Worm (Caenorhabditis elegans): Measurements from ENCODE around the gene F25G6.8.

DNA sequence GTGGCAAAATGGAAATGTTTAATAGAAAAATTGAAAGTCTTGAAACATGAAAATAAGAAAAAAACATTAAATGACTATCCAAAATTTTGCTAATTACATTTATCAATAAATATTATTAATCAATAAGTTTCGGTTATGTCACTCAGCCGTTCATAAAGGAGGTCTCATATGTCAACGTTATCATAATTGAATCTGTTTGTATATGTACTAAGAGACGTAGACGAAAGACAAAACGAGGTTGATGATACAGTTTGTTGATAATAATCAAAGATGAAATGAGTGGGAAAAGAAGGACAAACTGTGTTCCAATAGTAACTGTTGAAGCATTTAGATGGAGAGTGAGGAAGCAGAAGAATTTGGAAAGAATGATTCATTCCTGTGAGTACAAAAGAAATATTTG, 21.9 kb upstream of the F25G6.8 start:
- TF ChIP-seq ref-1 (GFP tag; conservative IDR thresholded peaks at IDR 0.05): no peak
- TF ChIP-seq ztf-29 (GFP tag; IDR thresholded peaks at IDR 0.05): no peak
- no peak for TF ChIP-seq T22C8.4 (GFP tag; IDR thresholded peaks at IDR 0.05)
- TF ChIP-seq tab-1 (GFP tag; IDR thresholded peaks at IDR 0.05): no peak
- no peak for TF ChIP-seq flt-1 (GFP tag; IDR thresholded peaks at IDR 0.05)
